Fruit fly (Drosophila melanogaster) whole organism, prepupa: ENCODE measurements around the gene CG5079.
A peak's percentile ranks its signal among the peaks of the same experiment; 100 is the strongest.

Source experiments
- Blimp-1 ChIP-seq: fragments of 200-800 bp; sonication (Bioruptor generic); optimal IDR thresholded peaks from 3 replicates; lab custom pipeline; 2017; ENCODE audit warnings: missing biosample characterization, missing genetic modification characterization, mild to moderate bottlenecking, moderate library complexity, missing genetic modification reagents
- CG10631 ChIP-seq: fragments of 200-800 bp; sonication (Bioruptor generic); optimal IDR thresholded peaks from 2 replicates; lab custom pipeline; 2016; ENCODE audit warnings: missing biosample characterization, missing genetic modification characterization
- CG10669 ChIP-seq: fragments of 200-800 bp; sonication (Bioruptor generic); optimal IDR thresholded peaks from 3 replicates; lab custom pipeline; 2018; ENCODE audit warnings: missing biosample characterization, mild to moderate bottlenecking, missing genetic modification characterization, moderate library complexity
- CG11294 ChIP-seq: fragments of 200-800 bp; sonication (Bioruptor generic); IDR thresholded peaks from 2 replicates; pipeline ENCODE4 v1.3.6; 2022; ENCODE audit warnings: missing biosample characterization, missing genetic modification characterization
- CG11902 ChIP-seq: fragments of 200-800 bp; sonication (Bioruptor generic); optimal IDR thresholded peaks from 3 replicates; lab custom pipeline; 2016; ENCODE audit warnings: missing biosample characterization, missing genetic modification characterization
- CG15336 ChIP-seq: fragments of 200-800 bp; sonication (Bioruptor generic); IDR thresholded peaks from 2 replicates; pipeline ENCODE4 v1.3.6; 2022; ENCODE audit warnings: missing biosample characterization, missing genetic modification characterization
- CG16779 ChIP-seq: fragments of 200-800 bp; sonication (Bioruptor generic); optimal IDR thresholded peaks from 3 replicates; lab custom pipeline; 2017; ENCODE audit warnings: missing biosample characterization, mild to moderate bottlenecking, missing genetic modification characterization
- CG3032 ChIP-seq: fragments of 200-800 bp; optimal IDR thresholded peaks from 2 replicates; lab custom pipeline; 2019; ENCODE audit warnings: missing biosample characterization, mild to moderate bottlenecking, missing genetic modification characterization, moderate library complexity
- CG32006 ChIP-seq: fragments of 200-800 bp; sonication (Bioruptor generic); optimal IDR thresholded peaks from 3 replicates; lab custom pipeline; 2017; ENCODE audit warnings: missing biosample characterization, mild to moderate bottlenecking, missing genetic modification characterization
- CG34406 ChIP-seq: fragments of 200-800 bp; sonication (Bioruptor generic); optimal IDR thresholded peaks from 3 replicates; lab custom pipeline; 2016; ENCODE audit warnings: missing biosample characterization, missing genetic modification characterization
- CG3919 ChIP-seq: fragments of 200-800 bp; sonication (Bioruptor generic); optimal IDR thresholded peaks from 3 replicates; lab custom pipeline; 2016; ENCODE audit warnings: missing biosample characterization, missing genetic modification characterization
- CG4318 ChIP-seq: fragments of 200-800 bp; sonication (Bioruptor generic); optimal IDR thresholded peaks from 3 replicates; lab custom pipeline; 2017; ENCODE audit warnings: missing biosample characterization, mild to moderate bottlenecking, missing genetic modification characterization
- CG6163 ChIP-seq: fragments of 200-800 bp; sonication (Bioruptor generic); IDR thresholded peaks from 3 replicates; pipeline ENCODE4 v1.3.6; 2022; ENCODE audit warnings: missing biosample characterization, missing genetic modification characterization
- CG6276 ChIP-seq: fragments of 200-800 bp; sonication (Bioruptor generic); optimal IDR thresholded peaks from 2 replicates; lab custom pipeline; 2017; ENCODE audit warnings: missing biosample characterization, mild to moderate bottlenecking, missing genetic modification characterization
- CG6808 ChIP-seq: fragments of 200-800 bp; sonication (Bioruptor generic); optimal IDR thresholded peaks from 3 replicates; lab custom pipeline; 2017; ENCODE audit warnings: missing biosample characterization, missing genetic modification characterization, mild to moderate bottlenecking, moderate library complexity, missing genetic modification reagents
- CG6854 ChIP-seq: fragments of 200-800 bp; sonication (Bioruptor generic); optimal IDR thresholded peaks from 2 replicates; lab custom pipeline; 2017; ENCODE audit warnings: missing biosample characterization, mild to moderate bottlenecking, missing genetic modification characterization
- CG7368 ChIP-seq: fragments of 200-800 bp; sonication (Bioruptor generic); optimal IDR thresholded peaks from 3 replicates; lab custom pipeline; 2016; ENCODE audit warnings: missing biosample characterization, missing genetic modification characterization
- CG8119 ChIP-seq: fragments of 200-800 bp; sonication (Bioruptor generic); IDR thresholded peaks from 3 replicates; pipeline ENCODE4 v1.3.6; 2022; ENCODE audit warnings: missing biosample characterization, missing genetic modification characterization
- CG8319 ChIP-seq: fragments of 200-800 bp; sonication (Bioruptor generic); optimal IDR thresholded peaks from 3 replicates; lab custom pipeline; 2016; ENCODE audit warnings: missing biosample characterization, missing genetic modification characterization
- CG8632 ChIP-seq: fragments of 200-800 bp; sonication (Bioruptor generic); optimal IDR thresholded peaks from 3 replicates; lab custom pipeline; 2016; ENCODE audit warnings: missing biosample characterization, missing genetic modification characterization
- CG9139 ChIP-seq: fragments of 200-800 bp; sonication (Bioruptor generic); optimal IDR thresholded peaks from 3 replicates; lab custom pipeline; 2017; ENCODE audit warnings: missing biosample characterization, mild to moderate bottlenecking, missing genetic modification characterization
- Eip75B ChIP-seq: fragments of 200-800 bp; sonication (Bioruptor generic); optimal IDR thresholded peaks from 3 replicates; lab custom pipeline; 2016; ENCODE audit warnings: missing biosample characterization, missing genetic modification characterization
- Ets21C ChIP-seq: fragments of 200-800 bp; sonication (Bioruptor generic); optimal IDR thresholded peaks from 3 replicates; lab custom pipeline; 2016; ENCODE audit warnings: missing biosample characterization, missing genetic modification characterization
- Ets96B ChIP-seq: fragments of 200-800 bp; optimal IDR thresholded peaks from 2 replicates; lab custom pipeline; 2019; ENCODE audit warnings: missing biosample characterization, mild to moderate bottlenecking, missing genetic modification characterization, moderate library complexity
- Gug ChIP-seq: fragments of 200-800 bp; sonication (Bioruptor generic); IDR thresholded peaks from 2 replicates; pipeline ENCODE4 v1.3.6; 2022; ENCODE audit warnings: missing biosample characterization, missing genetic modification characterization
- Hr39 ChIP-seq: fragments of 200-800 bp; sonication (Bioruptor generic); optimal IDR thresholded peaks from 2 replicates; lab custom pipeline; 2016; ENCODE audit warnings: missing biosample characterization, missing genetic modification characterization
- Lpt ChIP-seq: fragments of 200-800 bp; sonication (Bioruptor generic); optimal IDR thresholded peaks from 3 replicates; lab custom pipeline; 2016; ENCODE audit warnings: missing biosample characterization, missing genetic modification characterization
- Smox ChIP-seq: fragments of 200-800 bp; sonication (Bioruptor generic); optimal IDR thresholded peaks from 3 replicates; lab custom pipeline; 2016; ENCODE audit warnings: missing biosample characterization, missing genetic modification characterization
- Sox102F ChIP-seq: fragments of 200-800 bp; sonication (Bioruptor generic); optimal IDR thresholded peaks from 2 replicates; lab custom pipeline; 2016; ENCODE audit warnings: missing biosample characterization, mild to moderate bottlenecking, missing genetic modification characterization
- Sox14 ChIP-seq: fragments of 200-800 bp; sonication (Bioruptor generic); optimal IDR thresholded peaks from 3 replicates; lab custom pipeline; 2016; ENCODE audit warnings: missing biosample characterization, missing genetic modification characterization
- Sox15 ChIP-seq: fragments of 200-800 bp; sonication (Bioruptor generic); optimal IDR thresholded peaks from 3 replicates; lab custom pipeline; 2016; ENCODE audit warnings: missing biosample characterization, missing genetic modification characterization
- achi ChIP-seq: fragments of 200-800 bp; sonication (Bioruptor generic); optimal IDR thresholded peaks from 3 replicates; lab custom pipeline; 2016; ENCODE audit warnings: missing biosample characterization, missing genetic modification characterization
- acj6 ChIP-seq: fragments of 200-800 bp; sonication (Bioruptor generic); optimal IDR thresholded peaks from 3 replicates; lab custom pipeline; 2016; ENCODE audit warnings: missing biosample characterization, missing genetic modification characterization
- dac ChIP-seq: fragments of 200-800 bp; sonication (Bioruptor generic); optimal IDR thresholded peaks from 2 replicates; lab custom pipeline; 2017; ENCODE audit warnings: missing biosample characterization, mild to moderate bottlenecking, missing genetic modification characterization
- dsx ChIP-seq: fragments of 200-800 bp; optimal IDR thresholded peaks from 3 replicates; lab custom pipeline; 2019; ENCODE audit warnings: missing biosample characterization, mild to moderate bottlenecking, missing genetic modification characterization, moderate library complexity; ENCODE audit not compliant: poor library complexity, severe bottlenecking
- esn ChIP-seq: fragments of 200-800 bp; sonication (Bioruptor generic); optimal IDR thresholded peaks from 2 replicates; lab custom pipeline; 2016; ENCODE audit warnings: missing biosample characterization, mild to moderate bottlenecking, missing genetic modification characterization, moderate library complexity
- fd59A ChIP-seq: fragments of 200-800 bp; sonication (Bioruptor generic); optimal IDR thresholded peaks from 2 replicates; lab custom pipeline; 2017; ENCODE audit warnings: missing biosample characterization, mild to moderate bottlenecking, missing genetic modification characterization, missing genetic modification reagents
- fd85E ChIP-seq: fragments of 200-800 bp; sonication (Bioruptor generic); optimal IDR thresholded peaks from 3 replicates; lab custom pipeline; 2016; ENCODE audit warnings: missing biosample characterization, missing genetic modification characterization
- fkh ChIP-seq: fragments of 200-800 bp; sonication (Bioruptor generic); optimal IDR thresholded peaks from 3 replicates; lab custom pipeline; 2017; ENCODE audit warnings: missing biosample characterization, mild to moderate bottlenecking, missing genetic modification characterization, moderate library complexity
- pdm3 ChIP-seq: fragments of 200-800 bp; sonication (Bioruptor generic); optimal IDR thresholded peaks from 3 replicates; lab custom pipeline; 2016; ENCODE audit warnings: missing biosample characterization, missing genetic modification characterization
- salr ChIP-seq, 2 experiments: fragments of 200-800 bp; sonication (Bioruptor generic); optimal IDR thresholded peaks; 3 replicates each; lab custom pipeline; 2016 to 2018; ENCODE audit warnings: missing biosample characterization in 2 of 2, missing genetic modification characterization in 2 of 2, mild to moderate bottlenecking in 1 of 2
- spab ChIP-seq: fragments of 200-800 bp; sonication (Bioruptor generic); optimal IDR thresholded peaks from 2 replicates; lab custom pipeline; 2017; ENCODE audit warnings: missing biosample characterization, mild to moderate bottlenecking, missing genetic modification characterization, missing genetic modification reagents
- topi ChIP-seq: fragments of 200-800 bp; sonication (Bioruptor generic); optimal IDR thresholded peaks from 3 replicates; lab custom pipeline; 2016; ENCODE audit warnings: missing biosample characterization, missing genetic modification characterization
- vri ChIP-seq: fragments of 200-800 bp; sonication (Bioruptor generic); optimal IDR thresholded peaks from 3 replicates; lab custom pipeline; 2016; ENCODE audit warnings: missing biosample characterization, mild to moderate bottlenecking, missing genetic modification characterization

Gene CG5079

DNA sequence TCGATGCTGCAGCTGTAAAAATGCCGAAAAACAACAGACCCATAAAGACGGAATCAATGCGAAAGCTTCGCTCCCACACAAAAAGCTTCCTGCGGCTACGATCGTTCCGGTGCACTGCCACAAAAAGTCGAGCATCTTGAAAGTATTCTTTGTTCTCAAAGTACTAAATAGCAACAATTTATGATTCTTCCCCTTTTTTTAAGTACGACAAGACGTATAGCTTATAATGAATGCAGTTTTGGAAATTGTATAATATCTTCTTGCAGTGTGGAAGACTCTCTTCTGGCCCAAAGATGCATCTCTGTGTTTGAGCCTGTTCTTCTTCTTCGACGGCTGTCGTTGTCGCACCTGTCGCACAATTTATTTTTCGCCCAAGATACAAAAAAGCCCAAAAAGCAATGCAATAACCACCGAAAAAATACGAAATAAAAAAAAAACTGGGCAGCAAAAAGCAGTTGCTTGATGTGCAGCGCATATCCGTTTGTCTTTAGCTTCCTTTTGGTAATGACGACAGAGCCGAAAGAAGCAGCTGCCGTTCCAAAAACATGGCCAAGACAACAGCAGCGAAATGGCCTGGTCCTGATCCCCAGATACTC, 20.5 kb downstream of the CG5079 start (continued):
- TF ChIP-seq Ets21C (GFP tag; lab: Kevin White, UChicago) (peak; percentile 77), Sox15 (GFP tag; lab: Kevin White, UChicago) (peak; percentile 50), CG8632 (GFP tag; lab: Kevin White, UChicago) (peak; percentile 68), Blimp-1 (GFP tag; lab: Kevin White, UChicago) (peak; percentile 66), Lpt (GFP tag; lab: Kevin White, UChicago) (no peak), CG32006 (GFP tag; lab: Kevin White, UChicago) (no peak), spab (GFP tag; lab: Kevin White, UChicago) (no peak), CG16779 (tag; lab: Kevin White, UChicago) (no peak), Hr39 (GFP tag; lab: Kevin White, UChicago) (peak; percentile 88), fd85E (GFP tag; lab: Kevin White, UChicago) (no peak), esn (GFP tag; lab: Kevin White, UChicago) (peak; percentile 91), CG8119 (GFP tag; lab: Robert Waterston, UW) (no peak), Gug (no peak), acj6 (GFP tag; lab: Kevin White, UChicago) (peak; percentile 73), vri (GFP tag; lab: Kevin White, UChicago) (peak; percentile 82), fd59A (GFP tag; lab: Kevin White, UChicago) (no peak), Ets96B (tag; lab: Kevin White, UChicago) (peak; percentile 4)
- TF ChIP-seq, all 60 proteins: peak for 38

DNA sequence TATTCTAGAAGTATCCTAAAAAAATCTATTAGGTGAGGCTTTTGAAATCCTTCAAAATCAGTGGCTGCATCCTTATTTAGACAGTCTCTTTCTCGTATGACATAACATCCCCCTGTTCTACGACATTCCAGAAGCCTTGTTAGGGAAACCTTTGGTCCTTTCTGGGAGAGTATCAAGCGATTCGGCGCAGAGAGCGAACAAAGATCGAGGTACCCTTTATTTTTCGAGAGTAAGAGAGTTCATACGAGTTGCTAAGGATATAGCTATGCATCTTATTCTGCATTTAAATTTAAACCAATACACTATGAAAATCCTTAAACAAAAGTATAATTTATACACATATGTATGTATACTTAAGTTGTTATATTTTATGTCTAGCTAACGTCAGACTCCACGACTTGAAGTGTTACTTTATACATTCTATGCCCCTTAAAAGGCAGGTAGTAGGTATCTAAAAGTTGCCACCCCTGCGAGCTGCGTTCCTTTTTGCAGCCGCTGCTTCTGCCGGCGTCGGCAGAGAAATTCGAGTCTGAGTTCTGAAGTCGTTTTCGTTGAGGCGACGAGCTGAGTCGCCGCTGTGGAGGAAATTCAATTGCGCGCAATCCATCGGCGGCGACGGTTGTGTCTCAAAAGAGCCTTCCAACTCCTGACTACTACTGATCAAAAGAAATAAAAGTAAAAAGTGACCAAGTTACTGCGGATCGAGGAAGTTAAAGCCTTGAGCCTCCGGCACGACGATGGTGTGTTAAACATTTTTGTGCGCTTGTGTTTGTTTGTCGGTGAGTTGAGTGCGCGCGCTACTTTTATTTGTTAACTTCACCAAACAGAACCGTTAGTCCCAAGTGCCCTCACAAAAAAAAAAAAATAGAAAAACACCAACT, 24.1 kb downstream of the CG5079 start, which contains the start of gene jigr1:
Gene jigr1, plus strand, starts transcription at position 550 of the 881 bp plus-strand sequence.
- TF ChIP-seq CG11294 (GFP tag; lab: Robert Waterston, UW): no peak
- peak; percentile 78 for TF ChIP-seq topi
- TF ChIP-seq CG32006 (GFP tag; lab: Kevin White, UChicago): peak; percentile 50
- TF ChIP-seq Gug: no peak
- no peak for TF ChIP-seq CG6276 (GFP tag; lab: Kevin White, UChicago)
- TF ChIP-seq CG6808: peak; percentile 79
- TF ChIP-seq Sox102F: peak; percentile 82
- peak; percentile 63 for TF ChIP-seq pdm3
- TF ChIP-seq Lpt (GFP tag; lab: Kevin White, UChicago): no peak
- TF ChIP-seq fkh (GFP tag; lab: Kevin White, UChicago): no peak
- TF ChIP-seq esn (GFP tag; lab: Kevin White, UChicago): peak; percentile 84
- peak; percentile 71 for TF ChIP-seq vri (GFP tag; lab: Kevin White, UChicago)
- no peak for TF ChIP-seq dac (GFP tag; lab: Kevin White, UChicago)
- peak; percentile 3 to 31 for TF ChIP-seq salr (GFP tag; optimal IDR thresholded peaks at IDR 0.05; lab: Kevin White, UChicago)
- TF ChIP-seq CG3032 (tag; lab: Kevin White, UChicago): peak; percentile 58
- TF ChIP-seq acj6 (GFP tag; lab: Kevin White, UChicago): peak; percentile 75
- peak; percentile 28 for TF ChIP-seq CG6854 (GFP tag; lab: Kevin White, UChicago)
- TF ChIP-seq CG7368 (GFP tag; lab: Kevin White, UChicago): peak; percentile 54
- peak; percentile 73 for TF ChIP-seq Sox14 (GFP tag; lab: Kevin White, UChicago)
- peak; percentile 53 for TF ChIP-seq spab (GFP tag; lab: Kevin White, UChicago)
- peak; percentile 69 for TF ChIP-seq CG10669 (GFP tag; lab: Kevin White, UChicago)
- TF ChIP-seq CG4318 (GFP tag; lab: Kevin White, UChicago): no peak
- peak; percentile 74 for TF ChIP-seq Smox
- peak; percentile 68 for TF ChIP-seq Eip75B (GFP tag; lab: Kevin White, UChicago)
- TF ChIP-seq Ets96B (tag; lab: Kevin White, UChicago): peak; percentile 62
- TF ChIP-seq CG10631: peak; percentile 56
- peak; percentile 55 for TF ChIP-seq Ets21C (GFP tag; lab: Kevin White, UChicago)
- peak; percentile 44 for TF ChIP-seq CG34406 (GFP tag; lab: Kevin White, UChicago)
- peak; percentile 57 for TF ChIP-seq CG9139 (GFP tag; lab: Kevin White, UChicago)
- peak; percentile 68 for TF ChIP-seq dsx (GFP tag; lab: Kevin White, UChicago)
- TF ChIP-seq CG6163 (GFP tag; lab: Robert Waterston, UW): peak; percentile 41; the same call in 1 of the 3 replicates
- TF ChIP-seq fd59A (GFP tag; lab: Kevin White, UChicago): peak; percentile 49
- 0 out of 3 replicates have a peak, but pooled peaks have one; percentile 29 for TF ChIP-seq CG8119 (GFP tag; lab: Robert Waterston, UW)
- TF ChIP-seq achi (GFP tag; lab: Kevin White, UChicago): peak; percentile 71
- TF ChIP-seq CG15336 (GFP tag; lab: Robert Waterston, UW): 0 out of 2 replicates have a peak, but pooled peaks have one; percentile 7
- TF ChIP-seq CG8319 (GFP tag; lab: Kevin White, UChicago): no peak
- peak; percentile 75 for TF ChIP-seq CG3919
- peak; percentile 10 for TF ChIP-seq CG11902
